Worm (Caenorhabditis elegans): ENCODE measurements around the gene R13H4.6.

The R13H4.6 gene

DNA sequence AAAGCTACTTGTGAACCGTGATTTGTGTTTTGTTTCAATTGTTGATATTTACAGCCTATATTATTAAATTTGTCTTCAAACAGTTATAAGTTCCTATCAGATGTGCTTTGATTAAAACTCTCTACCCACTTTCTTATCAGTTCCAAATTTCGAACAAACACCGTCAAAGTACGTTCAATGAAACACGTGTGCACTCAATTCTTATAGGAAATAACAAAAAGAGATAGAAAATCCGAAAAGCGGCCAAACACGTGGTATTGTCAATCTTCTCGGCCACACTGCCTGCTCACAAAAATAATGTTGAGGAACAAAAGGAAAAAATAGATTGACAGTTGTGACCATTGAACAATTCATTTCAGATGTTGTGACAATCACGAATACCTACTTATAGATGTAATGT is 23.0 kb downstream of the R13H4.6 start:
- TF ChIP-seq pha-4 (GFP tag; IDR thresholded peaks at IDR 0.05) (no peak), pha-4 (tag; optimal IDR thresholded peaks at IDR 0.05) (peak; percentile 2), fkh-10 (GFP tag; optimal IDR thresholded peaks at IDR 0.05) (no peak), zag-1 (tag; optimal IDR thresholded peaks at IDR 0.05) (no peak), nhr-28 (tag; optimal IDR thresholded peaks at IDR 0.05) (peak; percentile 85), set-16 (GFP tag; IDR thresholded peaks at IDR 0.05) (no peak), lsy-2 (tag; optimal IDR thresholded peaks at IDR 0.05) (peak; percentile 44 to 66), attf-4 (tag; optimal IDR thresholded peaks at IDR 0.05) (no peak), hlh-11 (tag; optimal IDR thresholded peaks at IDR 0.05) (peak; percentile 92), zfp-2 (tag; optimal IDR thresholded peaks at IDR 0.05) (no peak), gei-8 (GFP tag; optimal IDR thresholded peaks at IDR 0.05) (no peak), nhr-10 (tag; optimal IDR thresholded peaks at IDR 0.05) (peak; percentile 73), nhr-102 (tag; optimal IDR thresholded peaks at IDR 0.05) (peak; percentile 42), unc-62 (GFP tag; optimal IDR thresholded peaks at IDR 0.05 in 1 of 2) (peak in 1 of 2 experiments; percentile 94), unc-62 (tag; optimal IDR thresholded peaks at IDR 0.05) (no peak), spr-3 (GFP tag; optimal IDR thresholded peaks at IDR 0.05) (no peak), ztf-7 (tag; optimal IDR thresholded peaks at IDR 0.05) (no peak), zip-11 (GFP tag; IDR thresholded peaks at IDR 0.05) (no peak), dmd-9 (GFP tag; IDR thresholded peaks at IDR 0.05) (no peak), F49E8.2 (tag; optimal IDR thresholded peaks at IDR 0.05; ENCODE audit: borderline replicate concordance) (no peak), F37D6.2 (tag; optimal IDR thresholded peaks at IDR 0.05) (no peak), mxl-2 (GFP tag; conservative IDR thresholded peaks at IDR 0.05) (no peak), nhr-76 (tag; optimal IDR thresholded peaks at IDR 0.05) (peak; percentile 6), nhr-48 (tag; optimal IDR thresholded peaks at IDR 0.05) (peak; percentile 62), arid-1 (GFP tag; conservative IDR thresholded peaks at IDR 0.05) (no peak), nhr-11 (tag; optimal IDR thresholded peaks at IDR 0.05) (peak; percentile 46), mdl-1 (tag; optimal IDR thresholded peaks at IDR 0.05) (peak in 1 of 2 experiments; percentile 93), zfp-3 (GFP tag; conservative IDR thresholded peaks at IDR 0.05) (0 out of 2 replicates have a peak, but pooled peaks have one; percentile 23), nhr-42 (GFP tag; IDR thresholded peaks at IDR 0.05) (no peak), mes-2 (tag; optimal IDR thresholded peaks at IDR 0.05; ENCODE audit: poor library complexity, severe bottlenecking) (peak; percentile 32), lin-15B (tag; optimal IDR thresholded peaks at IDR 0.05) (no peak), zip-2 (tag; optimal IDR thresholded peaks at IDR 0.05) (no peak), lin-29 (GFP tag; IDR thresholded peaks at IDR 0.05) (no peak), mep-1 (tag; optimal IDR thresholded peaks at IDR 0.05) (peak; percentile 25), mxl-3 (GFP tag; optimal IDR thresholded peaks at IDR 0.05) (peak; percentile 81), nhr-237 (tag; optimal IDR thresholded peaks at IDR 0.05) (no peak), unc-39 (tag; optimal IDR thresholded peaks at IDR 0.05) (no peak), daf-12 (tag; optimal IDR thresholded peaks at IDR 0.05) (no peak), rbr-2 (tag; optimal IDR thresholded peaks at IDR 0.05) (no peak), ama-1 (optimal IDR thresholded peaks at IDR 0.05) (no peak), lir-3 (tag; optimal IDR thresholded peaks at IDR 0.05) (no peak), dmd-6 (GFP tag; IDR thresholded peaks at IDR 0.05) (peak; percentile 88), pqm-1 (tag; optimal IDR thresholded peaks at IDR 0.05) (peak; percentile 61), daf-8 (GFP tag; IDR thresholded peaks at IDR 0.05) (no peak), daf-16 (GFP tag; optimal IDR thresholded peaks at IDR 0.05) (peak in 1 of 2 experiments; percentile 78), daf-16 (tag; optimal IDR thresholded peaks at IDR 0.05) (peak; percentile 97), R02D3.7 (tag; optimal IDR thresholded peaks at IDR 0.05) (no peak), sdz-12 (GFP tag; optimal IDR thresholded peaks at IDR 0.05) (no peak), T20F7.1 (GFP tag; optimal IDR thresholded peaks at IDR 0.05) (peak; percentile 50), hlh-30 (tag; optimal IDR thresholded peaks at IDR 0.05; ENCODE audit: insufficient read depth) (peak; percentile 91), F10B5.3 (tag; optimal IDR thresholded peaks at IDR 0.05) (no peak), Y48G9A.11 (GFP tag; IDR thresholded peaks at IDR 0.05) (no peak), vab-7 (GFP tag; IDR thresholded peaks at IDR 0.05) (no peak), snpc-4 (tag; optimal IDR thresholded peaks at IDR 0.05) (no peak)

All from whole organism, L4 larva.